Fruit fly (Drosophila melanogaster) Kc167 (cell line): Measurements from ENCODE around the gene bun.

Source experiments
- Myc ChIP-seq: fragments of >200 bp; optimal IDR thresholded peaks from 2 replicates; lab custom pipeline; 2017; ENCODE audit warnings: missing external identifiers
- Sin3A ChIP-seq: fragments of >200 bp; optimal IDR thresholded peaks from 2 replicates; lab custom pipeline; 2018; ENCODE audit warnings: missing external identifiers
- h ChIP-seq: fragments of >200 bp; optimal IDR thresholded peaks from 3 replicates; lab custom pipeline; 2018; ENCODE audit warnings: missing external identifiers
- insv ChIP-seq: fragments of >200 bp; optimal IDR thresholded peaks from 3 replicates; lab custom pipeline; 2018; ENCODE audit warnings: missing external identifiers
- psq ChIP-seq: fragments of >200 bp; optimal IDR thresholded peaks from 2 replicates; lab custom pipeline; 2017; ENCODE audit warnings: missing external identifiers
- ttk ChIP-seq: sonication (Bioruptor generic); optimal IDR thresholded peaks from 2 replicates; lab custom pipeline; 2017; ENCODE audit warnings: missing external identifiers

Gene bun

dm6 chr2L:12498538-12498937 is 47.9 kb downstream of the bun start:
- TF ChIP-seq insv, result no peak
- TF ChIP-seq h (lab: Kevin White, UChicago), result no peak
- TF ChIP-seq psq (lab: Kevin White, UChicago), result no peak

dm6 chr2L:12497283-12498265 is 48.8 kb downstream of the bun start, which contains the start of gene t-cup:
Gene t-cup, minus strand, starts transcription at chr2L:12497333.
- TF ChIP-seq h (lab: Kevin White, UChicago) (no peak), insv (no peak)

- TF ChIP-seq Sin3A (lab: Kevin White, UChicago) (no peak), h (lab: Kevin White, UChicago) (no peak), insv (no peak), ttk (no peak), psq (lab: Kevin White, UChicago) (no peak), Myc (lab: Kevin White, UChicago) (no peak)
Measured at dm6 chr2L:12495196-12495595, 51.2 kb downstream of the bun start.

- no peak for TF ChIP-seq h (lab: Kevin White, UChicago)
- TF ChIP-seq psq (lab: Kevin White, UChicago), result no peak
- TF ChIP-seq insv, result no peak
- TF ChIP-seq ttk, result no peak
- no peak for TF ChIP-seq Myc (lab: Kevin White, UChicago)
- no peak for TF ChIP-seq Sin3A (lab: Kevin White, UChicago)
Measured at dm6 chr2L:12493771-12494317, 52.6 kb downstream of the bun start.

dm6 chr2L:12493101-12493770 is 53.2 kb downstream of the bun start:
- TF ChIP-seq ttk, result no peak
- no peak for TF ChIP-seq psq (lab: Kevin White, UChicago)
- no peak for TF ChIP-seq insv
- no peak for TF ChIP-seq Sin3A (lab: Kevin White, UChicago)
- TF ChIP-seq Myc (lab: Kevin White, UChicago), result no peak
- no peak for TF ChIP-seq h (lab: Kevin White, UChicago)

dm6 chr2L:12489470-12489869 is 56.9 kb downstream of the bun start:
- no peak for TF ChIP-seq h (lab: Kevin White, UChicago)
- no peak for TF ChIP-seq Sin3A (lab: Kevin White, UChicago)
- no peak for TF ChIP-seq psq (lab: Kevin White, UChicago)
- no peak for TF ChIP-seq ttk
- TF ChIP-seq insv, result no peak
- no peak for TF ChIP-seq Myc (lab: Kevin White, UChicago)

- no peak for TF ChIP-seq ttk
- no peak for TF ChIP-seq h (lab: Kevin White, UChicago)
- no peak for TF ChIP-seq psq (lab: Kevin White, UChicago)
- no peak for TF ChIP-seq Sin3A (lab: Kevin White, UChicago)
- no peak for TF ChIP-seq insv
- TF ChIP-seq Myc (lab: Kevin White, UChicago), result no peak
Measured at dm6 chr2L:12487823-12488222, 58.6 kb downstream of the bun start.

- TF ChIP-seq insv (no peak), Sin3A (lab: Kevin White, UChicago) (no peak), h (lab: Kevin White, UChicago) (no peak), psq (lab: Kevin White, UChicago) (no peak), ttk (no peak), Myc (lab: Kevin White, UChicago) (no peak)
Measured at dm6 chr2L:12487311-12487710, 59.1 kb downstream of the bun start.

dm6 chr2L:12485897-12486615 is 60.4 kb downstream of the bun start:
- TF ChIP-seq Myc (lab: Kevin White, UChicago), result no peak
- no peak for TF ChIP-seq h (lab: Kevin White, UChicago)
- TF ChIP-seq Sin3A (lab: Kevin White, UChicago), result no peak
- TF ChIP-seq psq (lab: Kevin White, UChicago), result no peak
- no peak for TF ChIP-seq insv

dm6 chr2L:12483866-12484554 is 62.4 kb downstream of the bun start:
- TF ChIP-seq ttk (no peak), h (lab: Kevin White, UChicago) (no peak), psq (lab: Kevin White, UChicago) (no peak), Myc (lab: Kevin White, UChicago) (no peak), Sin3A (lab: Kevin White, UChicago) (no peak), insv (no peak)

dm6 chr2L:12483519-12483865 is 62.9 kb downstream of the bun start:
- TF ChIP-seq Sin3A (lab: Kevin White, UChicago) (no peak), insv (no peak), psq (lab: Kevin White, UChicago) (no peak), ttk (no peak), Myc (lab: Kevin White, UChicago) (no peak), h (lab: Kevin White, UChicago) (no peak)
